Fruit fly (Drosophila melanogaster) whole organism, wandering third instar larva: ENCODE measurements around the gene CG9919.

Experiments used
- Hr78 ChIP-seq: fragments of >200 bp; optimal IDR thresholded peaks from 2 replicates; lab custom pipeline; 2017; ENCODE audit warnings: missing biosample characterization, missing genetic modification characterization
- Jra ChIP-seq: sonication (Bioruptor generic); optimal IDR thresholded peaks from 2 replicates; lab custom pipeline; 2016; ENCODE audit warnings: missing biosample characterization, missing genetic modification characterization
- Mio ChIP-seq: sonication (Bioruptor generic); optimal IDR thresholded peaks from 2 replicates; lab custom pipeline; 2016; ENCODE audit warnings: missing biosample characterization, missing genetic modification characterization
- br ChIP-seq: fragments of 200-800 bp; sonication (Bioruptor generic); optimal IDR thresholded peaks from 2 replicates; lab custom pipeline; 2016; ENCODE audit warnings: missing biosample characterization, missing genetic modification characterization
- fru ChIP-seq: fragments of 200-800 bp; sonication (Bioruptor generic); optimal IDR thresholded peaks from 3 replicates; lab custom pipeline; 2016; ENCODE audit warnings: missing biosample characterization, mild to moderate bottlenecking, missing genetic modification characterization
- usp ChIP-seq: fragments of >200 bp; optimal IDR thresholded peaks from 2 replicates; lab custom pipeline; 2017; ENCODE audit warnings: missing biosample characterization, missing genetic modification characterization
- woc ChIP-seq: sonication (Bioruptor generic); optimal IDR thresholded peaks from 2 replicates; lab custom pipeline; 2016; ENCODE audit warnings: missing biosample characterization, mild to moderate bottlenecking, missing genetic modification characterization

DNA sequence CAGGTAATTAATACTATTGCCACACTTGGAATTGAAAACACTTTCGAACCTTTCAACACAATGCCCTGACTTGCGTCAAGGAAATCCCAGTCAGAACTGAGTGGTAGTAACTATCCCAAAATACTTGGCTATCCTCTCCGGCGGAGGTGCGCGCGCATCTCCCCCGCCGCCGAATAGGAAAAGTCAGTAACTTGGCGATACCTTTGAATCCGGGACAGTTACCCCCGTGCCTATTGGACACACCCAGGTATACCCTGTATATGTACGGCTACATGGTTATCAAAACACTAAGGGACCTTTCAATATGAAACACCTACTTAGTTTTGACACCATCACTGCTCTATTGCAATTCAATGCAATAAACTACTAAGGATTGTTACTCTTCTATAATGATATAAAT, at the start of gene CG9919:
- TF ChIP-seq usp (no peak), Hr78 (GFP tag; lab: Kevin White, UChicago) (no peak), fru (GFP tag; lab: Kevin White, UChicago) (no peak), br (GFP tag; lab: Kevin White, UChicago) (no peak), woc (GFP tag; lab: Kevin White, UChicago) (no peak), Jra (GFP tag; lab: Kevin White, UChicago) (no peak), Mio (no peak)
